Worm (Caenorhabditis elegans) whole organism, L1 larva: ENCODE measurements around the gene tag-115.
A peak's percentile ranks its signal among the peaks of the same experiment; 100 is the strongest.

Experiments used
- C16A3.4 ChIP-seq: fragments of 150-350 bp; optimal IDR thresholded peaks from 2 replicates; lab custom pipeline; 2014; ENCODE audit warnings: missing biosample characterization, missing genetic modification characterization
- aly-2 ChIP-seq: fragments of 150-350 bp; optimal IDR thresholded peaks from 2 replicates; lab custom pipeline; 2014; ENCODE audit warnings: missing biosample characterization, missing genetic modification characterization
- blmp-1 ChIP-seq: fragments of 150-350 bp; optimal IDR thresholded peaks from 2 replicates; lab custom pipeline; 2014; ENCODE audit warnings: missing biosample characterization, missing genetic modification characterization
- ceh-82 ChIP-seq, 3 experiments: fragments of 150-350 bp in 1 of 3; sonication (generic microtip) in 2 of 3; optimal IDR thresholded peaks; 2 replicates each; lab custom pipeline; 2014 to 2017; ENCODE audit warnings: missing biosample characterization in 3 of 3, missing genetic modification characterization in 3 of 3
- ceh-90 ChIP-seq: sonication (generic microtip); optimal IDR thresholded peaks from 2 replicates; lab custom pipeline; 2016; ENCODE audit warnings: missing genetic modification characterization, missing compliant biosample characterization
- dpl-1 ChIP-seq, 3 experiments: fragments of 150-350 bp in 2 of 3; sonication (generic microtip) in 1 of 3; optimal IDR thresholded peaks; 2 replicates each; lab custom pipeline; 2014 to 2017; ENCODE audit warnings: missing biosample characterization in 3 of 3, missing genetic modification characterization in 3 of 3, missing genetic modification reagents in 3 of 3
- efl-1 ChIP-seq, 4 experiments: fragments of 150-350 bp; optimal IDR thresholded peaks in 3 of 4; peaks in 1 of 4; 1 replicate in 1 of 4; 2 replicates in 3 of 4; lab custom pipeline; 2014; ENCODE audit warnings: missing biosample characterization in 2 of 4, missing genetic modification characterization in 2 of 4, missing genetic modification reagents in 2 of 4
- elt-2 ChIP-seq: sonication (generic microtip); optimal IDR thresholded peaks from 2 replicates; lab custom pipeline; 2016; ENCODE audit warnings: missing genetic modification characterization, mild to moderate bottlenecking, inconsistent platforms, missing compliant biosample characterization, missing genetic modification reagents
- ets-5 ChIP-seq: fragments of 200-800 bp; sonication (Bioruptor generic); IDR thresholded peaks from 2 replicates; pipeline ENCODE4 v1.3.6; 2022; ENCODE audit warnings: missing genetic modification characterization, missing compliant biosample characterization
- fkh-10 ChIP-seq: sonication (generic microtip); optimal IDR thresholded peaks from 2 replicates; lab custom pipeline; 2017; ENCODE audit warnings: missing biosample characterization, missing genetic modification reagents, missing genetic modification characterization
- fkh-4 ChIP-seq: sonication (generic microtip); optimal IDR thresholded peaks from 2 replicates; lab custom pipeline; 2016; ENCODE audit warnings: missing compliant biosample characterization, missing genetic modification characterization, borderline replicate concordance
- fkh-8 ChIP-seq: sonication (generic microtip); optimal IDR thresholded peaks from 2 replicates; lab custom pipeline; 2016; ENCODE audit warnings: mild to moderate bottlenecking, missing genetic modification characterization, missing compliant biosample characterization
- fos-1 ChIP-seq: fragments of 150-350 bp; optimal IDR thresholded peaks from 2 replicates; lab custom pipeline; 2014; ENCODE audit warnings: missing biosample characterization, missing genetic modification characterization
- grh-1 ChIP-seq: fragments of 200-800 bp; sonication (Bioruptor generic); IDR thresholded peaks from 2 replicates; pipeline ENCODE4 v1.3.6; 2022; ENCODE audit warnings: missing genetic modification reagents, missing genetic modification characterization, missing compliant biosample characterization
- isw-1 ChIP-seq: fragments of 200-800 bp; sonication (Bioruptor generic); IDR thresholded peaks from 2 replicates; pipeline ENCODE4 v1.3.6; 2022; ENCODE audit warnings: missing genetic modification characterization, missing compliant biosample characterization
- jun-1 ChIP-seq: fragments of 150-350 bp; optimal IDR thresholded peaks from 2 replicates; lab custom pipeline; 2014; ENCODE audit warnings: missing biosample characterization, missing genetic modification reagents, missing genetic modification characterization
- lin-13 ChIP-seq: fragments of 150-350 bp; optimal IDR thresholded peaks from 2 replicates; lab custom pipeline; 2014; ENCODE audit warnings: missing biosample characterization, missing genetic modification reagents, missing genetic modification characterization
- lin-35 ChIP-seq, 2 experiments: fragments of 150-350 bp; optimal IDR thresholded peaks; 2 replicates each; lab custom pipeline; 2014; ENCODE audit warnings: missing biosample characterization in 2 of 2, missing genetic modification characterization in 2 of 2, missing genetic modification reagents in 2 of 2
- lir-3 ChIP-seq: sonication (generic microtip); optimal IDR thresholded peaks from 2 replicates; lab custom pipeline; 2016; ENCODE audit warnings: mild to moderate bottlenecking, missing genetic modification characterization, moderate library complexity, missing compliant biosample characterization; ENCODE audit not compliant: poor library complexity
- lsy-2 ChIP-seq, 2 experiments: fragments of 150-350 bp; optimal IDR thresholded peaks; 2 replicates each; lab custom pipeline; 2014; ENCODE audit warnings: missing biosample characterization in 2 of 2, missing genetic modification characterization in 2 of 2
- mab-9 ChIP-seq: fragments of 200-800 bp; sonication (Bioruptor generic); IDR thresholded peaks from 2 replicates; pipeline ENCODE4 v1.3.6; 2022; ENCODE audit warnings: missing genetic modification reagents, missing genetic modification characterization, missing compliant biosample characterization
- mdl-1 ChIP-seq, 2 experiments: fragments of 150-350 bp; optimal IDR thresholded peaks; 2 replicates each; lab custom pipeline; 2014 to 2017; ENCODE audit warnings: missing biosample characterization in 2 of 2, missing genetic modification characterization in 2 of 2, inconsistent platforms in 1 of 2
- mef-2 ChIP-seq: fragments of 150-350 bp; optimal IDR thresholded peaks from 2 replicates; lab custom pipeline; 2014; ENCODE audit warnings: missing biosample characterization, missing genetic modification characterization
- nhr-19 ChIP-seq: fragments of 200-800 bp; sonication (Bioruptor generic); conservative IDR thresholded peaks from 2 replicates; pipeline ENCODE4 v1.3.6; 2022; ENCODE audit warnings: missing genetic modification characterization, missing compliant biosample characterization
- nhr-20 ChIP-seq: sonication (generic microtip); optimal IDR thresholded peaks from 2 replicates; lab custom pipeline; 2016; ENCODE audit warnings: mild to moderate bottlenecking, missing genetic modification characterization, missing compliant biosample characterization
- nhr-47 ChIP-seq: sonication (generic microtip); optimal IDR thresholded peaks from 2 replicates; lab custom pipeline; 2016; ENCODE audit warnings: mild to moderate bottlenecking, missing genetic modification characterization, moderate library complexity, missing compliant biosample characterization
- nhr-71 ChIP-seq: sonication (generic microtip); optimal IDR thresholded peaks from 2 replicates; lab custom pipeline; 2016; ENCODE audit warnings: mild to moderate bottlenecking, missing genetic modification characterization, moderate library complexity, missing compliant biosample characterization
- nhr-77 ChIP-seq: fragments of 150-350 bp; optimal IDR thresholded peaks from 2 replicates; lab custom pipeline; 2014; ENCODE audit warnings: missing biosample characterization, missing genetic modification characterization
- nhr-90 ChIP-seq: sonication (generic microtip); optimal IDR thresholded peaks from 2 replicates; lab custom pipeline; 2016; ENCODE audit warnings: mild to moderate bottlenecking, missing genetic modification characterization, missing compliant biosample characterization; ENCODE audit not compliant: poor library complexity
- pag-3 ChIP-seq: sonication (generic microtip); optimal IDR thresholded peaks from 2 replicates; lab custom pipeline; 2017; ENCODE audit warnings: missing genetic modification characterization, mild to moderate bottlenecking, missing compliant biosample characterization, antibody characterized with exemption, borderline replicate concordance; ENCODE audit not compliant: insufficient read depth
- pax-3 ChIP-seq: fragments of 200-800 bp; sonication (Bioruptor generic); optimal IDR thresholded peaks from 2 replicates; lab custom pipeline; 2018; ENCODE audit warnings: mild to moderate bottlenecking, missing genetic modification characterization, moderate library complexity, missing compliant biosample characterization
- pqm-1 ChIP-seq: sonication (generic microtip); optimal IDR thresholded peaks from 3 replicates; lab custom pipeline; 2017; ENCODE audit warnings: missing biosample characterization, missing genetic modification characterization
- rnt-1 ChIP-seq: sonication (generic microtip); optimal IDR thresholded peaks from 2 replicates; lab custom pipeline; 2016; ENCODE audit warnings: mild to moderate bottlenecking, missing genetic modification characterization, moderate library complexity, missing compliant biosample characterization
- snpc-4 ChIP-seq: fragments of 150-350 bp; optimal IDR thresholded peaks from 2 replicates; lab custom pipeline; 2014; ENCODE audit warnings: missing biosample characterization, missing genetic modification characterization
- snu-23 ChIP-seq: sonication (generic microtip); optimal IDR thresholded peaks from 2 replicates; lab custom pipeline; 2016; ENCODE audit warnings: missing genetic modification characterization, missing compliant biosample characterization
- sox-4 ChIP-seq: sonication (generic microtip); optimal IDR thresholded peaks from 2 replicates; lab custom pipeline; 2016; ENCODE audit warnings: missing genetic modification characterization, missing compliant biosample characterization
- tbx-2 ChIP-seq: sonication (generic microtip); optimal IDR thresholded peaks from 2 replicates; lab custom pipeline; 2016; ENCODE audit warnings: missing genetic modification characterization, missing compliant biosample characterization
- unc-130 ChIP-seq: fragments of 150-350 bp; optimal IDR thresholded peaks from 2 replicates; lab custom pipeline; 2017; ENCODE audit warnings: missing biosample characterization, missing genetic modification characterization, inconsistent platforms
- unc-86 ChIP-seq: sonication (generic microtip); optimal IDR thresholded peaks from 2 replicates; lab custom pipeline; 2016; ENCODE audit warnings: missing genetic modification characterization, missing compliant biosample characterization
- vab-15 ChIP-seq: sonication (generic microtip); optimal IDR thresholded peaks from 2 replicates; lab custom pipeline; 2017; ENCODE audit warnings: missing genotype, mild to moderate bottlenecking, missing genetic modification characterization, missing compliant biosample characterization
- xbp-1 ChIP-seq: sonication (generic microtip); optimal IDR thresholded peaks from 2 replicates; lab custom pipeline; 2016; ENCODE audit warnings: missing genetic modification characterization, missing compliant biosample characterization

Gene tag-115

ce11 chrIV:13261778-13262177 is 22.6 kb upstream of the tag-115 start:
- TF ChIP-seq ets-5, result 0 out of 2 replicates have a peak, but pooled peaks have one; percentile 38
- no peak for TF ChIP-seq fkh-8 (tag; lab: Kevin White, UChicago)

ce11 chrIV:13258872-13259271 is 19.7 kb upstream of the tag-115 start, which contains the start of gene JC8.16:
Gene JC8.16 (plus strand): TSS chrIV:13259172.
- TF ChIP-seq efl-1 (optimal IDR thresholded peaks at IDR 0.05; lab: Kevin White, UChicago) (no peak), efl-1 (GFP tag; optimal IDR thresholded peaks at IDR 0.05 in 1 of 2; lab: Kevin White, UChicago) (peak in 1 of 2 experiments; percentile 88), fos-1 (tag; lab: Kevin White, UChicago) (no peak)

ce11 chrIV:13255886-13256285 is 16.7 kb upstream of the tag-115 start, which contains the start of gene bus-12:
Gene bus-12 (plus strand): TSS chrIV:13256186.
- peak; percentile 4 for TF ChIP-seq blmp-1 (tag; lab: Kevin White, UChicago)
- no peak for TF ChIP-seq elt-2 (tag; lab: Kevin White, UChicago)

- TF ChIP-seq fkh-8 (tag; lab: Kevin White, UChicago) (no peak), C16A3.4 (tag; lab: Kevin White, UChicago) (peak; percentile 24), lsy-2 (tag; optimal IDR thresholded peaks at IDR 0.05; lab: Kevin White, UChicago) (peak; percentile 25 to 58), grh-1 (GFP tag; lab: Robert Waterston, UW) (no peak), nhr-77 (tag; lab: Kevin White, UChicago) (no peak), fkh-4 (no peak), dpl-1 (GFP tag; optimal IDR thresholded peaks at IDR 0.05; lab: Kevin White, UChicago) (no peak), aly-2 (tag; lab: Kevin White, UChicago) (no peak), mdl-1 (tag; optimal IDR thresholded peaks at IDR 0.05; lab: Kevin White, UChicago) (peak in 1 of 2 experiments; percentile 24), nhr-90 (no peak), pax-3 (tag; lab: Kevin White, UChicago) (no peak), fkh-10 (GFP tag; lab: Kevin White, UChicago) (no peak), ceh-90 (no peak), isw-1 (GFP tag; lab: Robert Waterston, UW) (no peak), sox-4 (tag; lab: Kevin White, UChicago) (no peak), nhr-71 (tag; lab: Kevin White, UChicago) (peak; percentile 74), nhr-19 (GFP tag; lab: Robert Waterston, UW) (peak; percentile 65), pag-3 (peak; percentile 82), tbx-2 (no peak), vab-15 (no peak), nhr-47 (tag; lab: Kevin White, UChicago) (no peak), unc-86 (tag; lab: Kevin White, UChicago) (no peak), elt-2 (tag; lab: Kevin White, UChicago) (peak; percentile 94), pqm-1 (tag; lab: Kevin White, UChicago) (peak; percentile 66), jun-1 (tag; lab: Kevin White, UChicago) (no peak), xbp-1 (tag; lab: Kevin White, UChicago) (no peak), nhr-20 (tag; lab: Kevin White, UChicago) (peak; percentile 92), blmp-1 (tag; lab: Kevin White, UChicago) (no peak), mab-9 (GFP tag; lab: Robert Waterston, UW) (no peak), lir-3 (no peak), unc-130 (tag; lab: Kevin White, UChicago) (peak; percentile 64), mef-2 (tag; lab: Kevin White, UChicago) (no peak), ets-5 (no peak), snu-23 (GFP tag; lab: Kevin White, UChicago) (peak; percentile 19), rnt-1 (peak; percentile 68), ceh-82 (tag; optimal IDR thresholded peaks at IDR 0.05; lab: Kevin White, UChicago) (no peak), lin-13 (GFP tag; lab: Kevin White, UChicago) (no peak), snpc-4 (tag; lab: Kevin White, UChicago) (no peak), lin-35 (GFP tag; optimal IDR thresholded peaks at IDR 0.05; lab: Kevin White, UChicago) (peak in 1 of 2 experiments; percentile 49)
These were observed 14.6 kb upstream of the tag-115 start, which contains the start of gene ttr-45 for ce11 chrIV:13253841-13254240. Gene ttr-45 (plus strand): TSS chrIV:13254225.
